Worm (Caenorhabditis elegans) whole organism, mixed stage, embryonic: ENCODE measurements around the gene F59B2.15.

Experiments used
- nhr-12 ChIP-seq: fragments of 150-350 bp; optimal IDR thresholded peaks from 2 replicates; lab custom pipeline; 2014; ENCODE audit warnings: missing biosample characterization, missing genetic modification characterization
- pha-4 ChIP-seq: fragments of 150-350 bp; optimal IDR thresholded peaks from 2 replicates; lab custom pipeline; 2018; ENCODE audit warnings: missing biosample characterization, missing genetic modification reagents, missing genetic modification characterization

DNA sequence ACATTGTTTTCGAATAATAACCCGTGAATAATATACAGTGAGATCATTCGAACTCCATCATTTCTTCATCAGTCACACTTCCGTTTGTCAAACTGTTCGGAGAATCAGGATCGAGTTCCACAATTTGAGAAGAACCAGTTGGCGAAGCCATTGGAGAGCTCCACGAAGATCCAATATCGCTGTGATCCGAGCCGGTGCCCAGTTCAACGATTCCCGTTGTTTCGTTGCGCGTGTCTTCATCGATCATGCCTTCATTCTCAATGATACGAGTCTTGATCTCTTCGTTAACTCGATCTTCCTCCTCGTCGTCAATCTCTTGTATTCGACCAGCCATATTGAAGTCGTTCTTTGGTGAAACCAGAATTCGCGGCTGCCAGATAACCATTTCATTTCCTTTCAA lies 49.3 kb upstream of the F59B2.15 start:
- TF ChIP-seq pha-4 (tag; lab: Kevin White, UChicago) (no peak), nhr-12 (tag; lab: Kevin White, UChicago) (no peak)
